Worm (Caenorhabditis elegans) whole organism, L2 larva: ENCODE results near the gene Y14H12B.1.

ENCODE experiments used
- alr-1 ChIP-seq: fragments of 150-350 bp; optimal IDR thresholded peaks from 2 replicates; lab custom pipeline; 2014; ENCODE audit warnings: missing biosample characterization, missing genetic modification characterization
- ama-1 ChIP-seq: fragments of 150-350 bp; optimal IDR thresholded peaks from 2 replicates; lab custom pipeline; 2018; ENCODE audit warnings: inconsistent platforms
- egl-27 ChIP-seq: sonication (generic microtip); optimal IDR thresholded peaks from 3 replicates; lab custom pipeline; 2017; ENCODE audit warnings: missing biosample characterization, missing genetic modification reagents, missing genetic modification characterization
- lin-11 ChIP-seq: fragments of 150-350 bp; sonication (generic microtip); optimal IDR thresholded peaks from 2 replicates; lab custom pipeline; 2014; ENCODE audit warnings: missing biosample characterization, missing genetic modification characterization, inconsistent platforms, mixed read lengths
- mab-5 ChIP-seq: fragments of 150-350 bp; optimal IDR thresholded peaks from 2 replicates; lab custom pipeline; 2014; ENCODE audit warnings: missing biosample characterization, missing genetic modification characterization
- mbf-1 ChIP-seq: sonication (generic microtip); optimal IDR thresholded peaks from 2 replicates; lab custom pipeline; 2017; ENCODE audit warnings: missing biosample characterization, missing genetic modification characterization
- mdl-1 ChIP-seq, 2 experiments: fragments of 150-350 bp in 1 of 2; sonication (generic microtip) in 1 of 2; optimal IDR thresholded peaks; 2 replicates each; lab custom pipeline; 2017; ENCODE audit warnings: missing biosample characterization in 2 of 2, missing genetic modification characterization in 2 of 2
- nhr-12 ChIP-seq: fragments of 150-350 bp; optimal IDR thresholded peaks from 2 replicates; lab custom pipeline; 2014; ENCODE audit warnings: missing biosample characterization, missing genetic modification characterization
- nhr-129 ChIP-seq: fragments of 150-350 bp; optimal IDR thresholded peaks from 2 replicates; lab custom pipeline; 2014; ENCODE audit warnings: missing biosample characterization, missing genetic modification characterization
- nhr-23 ChIP-seq: fragments of 150-350 bp; optimal IDR thresholded peaks from 2 replicates; lab custom pipeline; 2014; ENCODE audit warnings: missing biosample characterization, missing genetic modification reagents, missing genetic modification characterization
- unc-39 ChIP-seq: fragments of 150-350 bp; optimal IDR thresholded peaks from 2 replicates; lab custom pipeline; 2014; ENCODE audit warnings: missing biosample characterization, missing genetic modification characterization
- unc-62 ChIP-seq: fragments of 150-350 bp; optimal IDR thresholded peaks from 2 replicates; lab custom pipeline; 2014; ENCODE audit warnings: missing biosample characterization, missing genetic modification reagents, missing genetic modification characterization

DNA sequence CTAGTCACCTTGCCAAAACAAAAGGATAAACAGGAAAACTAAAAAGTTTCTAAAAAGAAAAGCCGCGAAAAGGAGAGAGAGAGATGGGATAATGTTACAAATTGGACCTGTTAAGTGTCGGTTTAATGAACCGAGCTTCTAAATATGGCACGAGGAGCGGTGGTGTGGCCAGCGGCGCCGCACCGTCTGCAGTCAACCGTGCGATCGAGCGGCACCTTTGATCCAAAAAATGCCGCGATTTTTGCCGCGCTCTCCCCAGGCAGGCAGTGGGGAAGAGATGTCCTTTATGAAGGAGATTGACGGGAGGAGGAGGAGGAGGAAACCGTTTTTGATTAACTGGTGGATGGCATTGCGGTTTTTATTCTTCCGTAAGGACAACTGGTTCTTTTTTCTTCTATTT lies 46.1 kb downstream of the Y14H12B.1 start:
- TF ChIP-seq mab-5 (no peak), nhr-23 (no peak), unc-39 (tag; lab: Kevin White, UChicago) (no peak), mdl-1 (tag; optimal IDR thresholded peaks at IDR 0.05; lab: Kevin White, UChicago) (no peak), unc-62 (GFP tag; lab: Kevin White, UChicago) (no peak), nhr-129 (tag; lab: Kevin White, UChicago) (no peak), ama-1 (lab: Kevin White, UChicago) (no peak), egl-27 (no peak), lin-11 (tag; lab: Kevin White, UChicago) (no peak), mbf-1 (tag; lab: Kevin White, UChicago) (no peak), nhr-12 (tag; lab: Kevin White, UChicago) (no peak), alr-1 (tag; lab: Kevin White, UChicago) (no peak)
